Worm (Caenorhabditis elegans) whole organism, L4 larva: ENCODE results near the gene ZK632.11.

ENCODE experiments used
- Y105C5A.15 ChIP-seq: fragments of 200-800 bp; sonication (Bioruptor generic); IDR thresholded peaks from 2 replicates; pipeline ENCODE4 v1.3.6; 2022; ENCODE audit warnings: missing genetic modification characterization, missing compliant biosample characterization
- ces-1 ChIP-seq: fragments of 150-350 bp; sonication (generic microtip); optimal IDR thresholded peaks from 4 replicates; lab custom pipeline; 2014; ENCODE audit warnings: missing biosample characterization, missing genetic modification reagents, missing genetic modification characterization
- unc-39 ChIP-seq: sonication (generic microtip); optimal IDR thresholded peaks from 2 replicates; lab custom pipeline; 2017; ENCODE audit warnings: missing biosample characterization, missing genetic modification characterization
- zfp-2 ChIP-seq: sonication (generic microtip); optimal IDR thresholded peaks from 2 replicates; lab custom pipeline; 2016; ENCODE audit warnings: mild to moderate bottlenecking, missing genetic modification characterization, missing compliant biosample characterization

ce11 chrIII:9832569-9832968 is 4.9 kb downstream of the ZK632.11 start:
- TF ChIP-seq zfp-2 (tag; lab: Kevin White, UChicago) (no peak), unc-39 (tag; lab: Kevin White, UChicago) (no peak), ces-1 (GFP tag; lab: Kevin White, UChicago) (no peak), Y105C5A.15 (no peak)
